Fruit fly (Drosophila melanogaster): ENCODE results near the gene Mer.

DNA sequence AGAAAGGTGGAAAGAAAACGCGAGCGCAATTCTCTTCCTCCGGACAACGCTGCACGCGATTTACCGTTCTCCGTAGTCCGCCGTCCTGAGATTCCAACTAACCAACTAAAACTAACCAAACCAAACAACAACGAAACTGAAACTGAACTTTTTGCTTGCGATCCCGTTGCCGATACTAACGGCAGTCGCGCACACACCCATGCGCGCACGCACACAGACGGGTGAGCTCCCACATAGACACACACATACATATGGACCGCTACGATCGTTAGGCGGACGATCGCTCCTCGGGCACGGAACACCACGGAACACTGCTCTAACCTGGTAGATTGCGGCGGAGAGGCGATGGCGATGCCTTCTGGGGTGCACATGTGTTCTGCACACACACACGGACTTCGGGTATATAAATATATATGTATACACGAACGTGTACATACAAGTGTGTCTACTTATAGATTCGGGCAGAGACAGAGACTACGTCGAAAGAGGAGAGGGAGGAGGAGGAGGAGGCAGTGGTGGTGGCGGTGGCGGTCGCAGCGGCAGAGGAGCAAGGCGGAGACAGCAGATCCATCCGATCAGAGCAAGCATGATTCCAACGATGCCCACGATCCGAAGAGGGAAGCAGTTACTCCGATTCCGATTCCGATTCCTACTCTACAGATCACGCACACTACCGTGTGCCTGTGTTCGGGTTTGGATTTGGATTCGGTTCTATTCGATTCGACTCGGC, 19.8 kb upstream of the Mer start, which contains the start of gene meso18E:
- TF ChIP-seq Pif1A (GFP tag; optimal IDR thresholded peaks at IDR 0.05), result no peak
- TF ChIP-seq CG8301 (tag; optimal IDR thresholded peaks at IDR 0.05), result no peak
- TF ChIP-seq CG4496 (GFP tag; IDR thresholded peaks at IDR 0.05), result no peak
- no peak for TF ChIP-seq EcR (GFP tag; optimal IDR thresholded peaks at IDR 0.05)
- TF ChIP-seq rn (GFP tag; IDR thresholded peaks at IDR 0.05), result no peak
- TF ChIP-seq CG9948 (tag; optimal IDR thresholded peaks at IDR 0.05), result no peak
- no peak for TF ChIP-seq CG14655 (GFP tag; optimal IDR thresholded peaks at IDR 0.05)
- TF ChIP-seq CG17806 (tag; optimal IDR thresholded peaks at IDR 0.05), result no peak
- no peak for TF ChIP-seq Pif1B (GFP tag; optimal IDR thresholded peaks at IDR 0.05)
- TF ChIP-seq CG12605 (GFP tag; IDR thresholded peaks at IDR 0.05), result no peak
- peak; percentile 15 for TF ChIP-seq CG13204 (GFP tag; optimal IDR thresholded peaks at IDR 0.05)
- no peak for TF ChIP-seq CG10348 (GFP tag; IDR thresholded peaks at IDR 0.05)
- no peak; the same call in 2 of the 3 replicates for TF ChIP-seq fd96Ca (GFP tag; IDR thresholded peaks at IDR 0.05)
